Fruit fly (Drosophila melanogaster) whole organism, embryonic: ENCODE data around the gene CG18281.

ENCODE experiments used
- Adf1 ChIP-seq: fragments of 200-800 bp; sonication (Bioruptor generic); IDR thresholded peaks from 2 replicates; pipeline ENCODE4 v1.3.6; 2022; ENCODE audit warnings: missing biosample characterization, missing genetic modification characterization
- CG10654 ChIP-seq: fragments of 200-800 bp; sonication (Bioruptor generic); optimal IDR thresholded peaks from 2 replicates; lab custom pipeline; 2016; ENCODE audit warnings: missing biosample characterization, missing genetic modification characterization
- CG11093 ChIP-seq: fragments of 200-800 bp; sonication (Bioruptor generic); IDR thresholded peaks from 3 replicates; pipeline ENCODE4 v1.3.6; 2022; ENCODE audit warnings: missing biosample characterization, missing genetic modification characterization
- CG12219 ChIP-seq: fragments of 200-800 bp; sonication (Bioruptor generic); optimal IDR thresholded peaks from 3 replicates; lab custom pipeline; 2018; ENCODE audit warnings: missing biosample characterization, mild to moderate bottlenecking, missing genetic modification characterization
- CG13624 ChIP-seq: fragments of 200-800 bp; sonication (Bioruptor generic); optimal IDR thresholded peaks from 2 replicates; lab custom pipeline; 2016; ENCODE audit warnings: missing biosample characterization, missing genetic modification characterization
- CG17568 ChIP-seq: fragments of 200-800 bp; sonication (Bioruptor generic); optimal IDR thresholded peaks from 2 replicates; lab custom pipeline; 2018; ENCODE audit warnings: missing biosample characterization, mild to moderate bottlenecking, missing genetic modification characterization, moderate library complexity
- CG17829 ChIP-seq: fragments of 200-800 bp; optimal IDR thresholded peaks from 2 replicates; lab custom pipeline; 2019; ENCODE audit warnings: missing biosample characterization, mild to moderate bottlenecking, missing genetic modification characterization, moderate library complexity
- CG18476 ChIP-seq: fragments of 200-800 bp; sonication (Bioruptor generic); optimal IDR thresholded peaks from 2 replicates; lab custom pipeline; 2016; ENCODE audit warnings: missing biosample characterization, mild to moderate bottlenecking, missing genetic modification characterization
- CG2712 ChIP-seq: fragments of 200-800 bp; optimal IDR thresholded peaks from 3 replicates; lab custom pipeline; 2019; ENCODE audit warnings: missing biosample characterization, mild to moderate bottlenecking, missing genetic modification characterization, moderate library complexity
- CG2889 ChIP-seq: fragments of 200-800 bp; sonication (Bioruptor generic); IDR thresholded peaks from 3 replicates; pipeline ENCODE4 v1.3.6; 2022; ENCODE audit warnings: missing biosample characterization, missing genetic modification characterization
- CG30431 ChIP-seq: fragments of 200-800 bp; sonication (Bioruptor generic); optimal IDR thresholded peaks from 2 replicates; lab custom pipeline; 2017; ENCODE audit warnings: missing biosample characterization, missing genetic modification characterization
- CG3065 ChIP-seq: fragments of 200-800 bp; sonication (Bioruptor generic); optimal IDR thresholded peaks from 2 replicates; lab custom pipeline; 2016; ENCODE audit warnings: missing biosample characterization, missing genetic modification characterization
- CG31224 ChIP-seq: fragments of 200-800 bp; sonication (Bioruptor generic); IDR thresholded peaks from 2 replicates; pipeline ENCODE4 v1.3.6; 2022; ENCODE audit warnings: missing biosample characterization, missing genetic modification characterization
- CG32767 ChIP-seq: fragments of 200-800 bp; sonication (Bioruptor generic); IDR thresholded peaks from 2 replicates; pipeline ENCODE4 v1.3.6; 2022; ENCODE audit warnings: missing biosample characterization, missing genetic modification characterization
- CG4404 ChIP-seq: fragments of 200-800 bp; sonication (Bioruptor generic); IDR thresholded peaks from 2 replicates; pipeline ENCODE4 v1.3.6; 2022; ENCODE audit warnings: missing biosample characterization, missing genetic modification characterization
- CG7928 ChIP-seq: fragments of 200-800 bp; sonication (Bioruptor generic); optimal IDR thresholded peaks from 2 replicates; lab custom pipeline; 2017; ENCODE audit warnings: missing biosample characterization, mild to moderate bottlenecking, missing genetic modification characterization
- CG8290 ChIP-seq, 3 experiments: fragments of 200-800 bp; sonication (Bioruptor generic); optimal IDR thresholded peaks; 2 replicates each; lab custom pipeline; 2016 to 2019; ENCODE audit warnings: missing biosample characterization in 3 of 3, missing genetic modification characterization in 3 of 3, mild to moderate bottlenecking in 2 of 3, moderate library complexity in 1 of 3
- CG8388 ChIP-seq: fragments of 200-800 bp; sonication (Bioruptor generic); optimal IDR thresholded peaks from 2 replicates; lab custom pipeline; 2019; ENCODE audit warnings: missing biosample characterization, mild to moderate bottlenecking, missing genetic modification characterization, moderate library complexity
- CG9797 ChIP-seq: fragments of 200-800 bp; sonication (Bioruptor generic); optimal IDR thresholded peaks from 3 replicates; lab custom pipeline; 2018; ENCODE audit warnings: missing biosample characterization, mild to moderate bottlenecking, missing genetic modification characterization
- E2f2 ChIP-seq: fragments of 200-800 bp; sonication (Bioruptor generic); IDR thresholded peaks from 2 replicates; pipeline ENCODE4 v1.3.6; 2022; ENCODE audit warnings: missing biosample characterization, missing genetic modification characterization
- ERR ChIP-seq: fragments of 200-800 bp; sonication (Bioruptor generic); optimal IDR thresholded peaks from 2 replicates; lab custom pipeline; 2016; ENCODE audit warnings: missing biosample characterization, missing genetic modification characterization
- GATAe ChIP-seq: fragments of 200-800 bp; sonication (Bioruptor generic); conservative IDR thresholded peaks from 2 replicates; pipeline ENCODE4 v1.3.6; 2022; ENCODE audit warnings: missing biosample characterization, missing genetic modification characterization
- H2.0 ChIP-seq: fragments of 200-800 bp; sonication (Bioruptor generic); IDR thresholded peaks from 2 replicates; pipeline ENCODE4 v1.3.6; 2022; ENCODE audit warnings: missing biosample characterization, missing genetic modification characterization
- HLH4C ChIP-seq: fragments of 200-800 bp; sonication (Bioruptor generic); IDR thresholded peaks from 3 replicates; pipeline ENCODE4 v1.3.6; 2022; ENCODE audit warnings: missing biosample characterization, missing genetic modification characterization; ENCODE audit not compliant: partially characterized antibody
- HLHmδ ChIP-seq: fragments of 200-800 bp; sonication (Bioruptor generic); optimal IDR thresholded peaks from 2 replicates; lab custom pipeline; 2018; ENCODE audit warnings: missing biosample characterization, mild to moderate bottlenecking, missing genetic modification characterization, moderate library complexity
- Hand ChIP-seq: fragments of 200-800 bp; sonication (Bioruptor generic); optimal IDR thresholded peaks from 2 replicates; lab custom pipeline; 2017; ENCODE audit warnings: mild to moderate bottlenecking, missing biosample characterization, missing genetic modification reagents, missing genetic modification characterization
- Lhr ChIP-seq: fragments of 200-800 bp; sonication (Bioruptor generic); optimal IDR thresholded peaks from 3 replicates; lab custom pipeline; 2017; ENCODE audit warnings: mild to moderate bottlenecking, missing biosample characterization, missing genetic modification reagents, missing genetic modification characterization
- Nf-YA ChIP-seq: fragments of 200-800 bp; sonication (Bioruptor generic); IDR thresholded peaks from 2 replicates; pipeline ENCODE4 v1.3.6; 2022; ENCODE audit warnings: missing biosample characterization, missing genetic modification characterization
- Oli ChIP-seq: fragments of 200-800 bp; sonication (Bioruptor generic); optimal IDR thresholded peaks from 2 replicates; lab custom pipeline; 2018; ENCODE audit warnings: missing biosample characterization, mild to moderate bottlenecking, missing genetic modification characterization, moderate library complexity
- Poxn ChIP-seq: fragments of 200-800 bp; sonication (Bioruptor generic); IDR thresholded peaks from 2 replicates; pipeline ENCODE4 v1.3.6; 2022; ENCODE audit warnings: missing biosample characterization, missing genetic modification characterization
- Ravus ChIP-seq: fragments of 200-800 bp; sonication (Bioruptor generic); IDR thresholded peaks from 2 replicates; pipeline ENCODE4 v1.3.6; 2022; ENCODE audit warnings: missing biosample characterization, missing genetic modification characterization
- Sox102F ChIP-seq: fragments of 200-800 bp; sonication (Bioruptor generic); optimal IDR thresholded peaks from 2 replicates; lab custom pipeline; 2018; ENCODE audit warnings: missing biosample characterization, mild to moderate bottlenecking, missing genetic modification characterization, moderate library complexity
- YL-1 ChIP-seq: fragments of 200-800 bp; sonication (Bioruptor generic); optimal IDR thresholded peaks from 3 replicates; lab custom pipeline; 2017; ENCODE audit warnings: missing biosample characterization, mild to moderate bottlenecking, missing genetic modification characterization
- chinmo ChIP-seq: fragments of 200-800 bp; sonication (Bioruptor generic); IDR thresholded peaks from 4 replicates; pipeline ENCODE4 v1.3.6; 2022; ENCODE audit warnings: missing biosample characterization, missing genetic modification characterization; ENCODE audit not compliant: partially characterized antibody
- crc ChIP-seq: fragments of 200-800 bp; sonication (Bioruptor generic); optimal IDR thresholded peaks from 2 replicates; lab custom pipeline; 2016; ENCODE audit warnings: missing biosample characterization, missing genetic modification characterization
- crol ChIP-seq: fragments of 200-800 bp; sonication (Bioruptor generic); IDR thresholded peaks from 2 replicates; pipeline ENCODE4 v1.3.6; 2022; ENCODE audit warnings: missing biosample characterization, missing genetic modification characterization
- dpn ChIP-seq, 2 experiments: fragments of 200-800 bp; sonication (Bioruptor generic); optimal IDR thresholded peaks; 3 replicates each; lab custom pipeline; 2016; ENCODE audit warnings: missing biosample characterization in 2 of 2, missing genetic modification characterization in 2 of 2
- ewg ChIP-seq: fragments of 200-800 bp; sonication (Bioruptor generic); optimal IDR thresholded peaks from 3 replicates; lab custom pipeline; 2017; ENCODE audit warnings: mild to moderate bottlenecking, missing biosample characterization, missing genetic modification reagents, missing genetic modification characterization
- fd64A ChIP-seq: fragments of 200-800 bp; sonication (Bioruptor generic); optimal IDR thresholded peaks from 3 replicates; lab custom pipeline; 2018; ENCODE audit warnings: missing biosample characterization, mild to moderate bottlenecking, missing genetic modification characterization
- gce ChIP-seq: fragments of 200-800 bp; sonication (Bioruptor generic); IDR thresholded peaks from 3 replicates; pipeline ENCODE4 v1.3.6; 2022; ENCODE audit warnings: missing biosample characterization, missing genetic modification characterization
- jumu ChIP-seq: fragments of 200-800 bp; sonication (Bioruptor generic); optimal IDR thresholded peaks from 3 replicates; lab custom pipeline; 2016; ENCODE audit warnings: missing biosample characterization, missing genetic modification characterization
- lov ChIP-seq, 2 experiments: fragments of 200-800 bp in 1 of 2; fragments of >200 bp in 1 of 2; sonication (Bioruptor generic) in 1 of 2; IDR thresholded peaks in 1 of 2; optimal IDR thresholded peaks in 1 of 2; 2 replicates in 1 of 2; 3 replicates in 1 of 2; pipeline versions ENCODE4 v1.3.6 to Lab custom; 2017 to 2022; ENCODE audit warnings: missing biosample characterization in 1 of 2, missing genetic modification characterization in 1 of 2
- nom ChIP-seq: fragments of 200-800 bp; sonication (Bioruptor generic); optimal IDR thresholded peaks from 2 replicates; lab custom pipeline; 2017; ENCODE audit warnings: missing biosample characterization, missing genetic modification characterization, mild to moderate bottlenecking, moderate library complexity, missing genetic modification reagents
- ranshi ChIP-seq: fragments of 200-800 bp; sonication (Bioruptor generic); IDR thresholded peaks from 2 replicates; pipeline ENCODE4 v1.3.6; 2022; ENCODE audit warnings: missing biosample characterization, missing genetic modification characterization
- so ChIP-seq: fragments of 200-800 bp; sonication (Bioruptor generic); IDR thresholded peaks from 3 replicates; pipeline ENCODE4 v1.3.6; 2022; ENCODE audit warnings: missing biosample characterization, missing genetic modification characterization
- trem ChIP-seq: fragments of 200-800 bp; optimal IDR thresholded peaks from 3 replicates; lab custom pipeline; 2019; ENCODE audit warnings: missing biosample characterization, mild to moderate bottlenecking, missing genetic modification characterization, moderate library complexity
- usp ChIP-seq: fragments of >200 bp; optimal IDR thresholded peaks from 2 replicates; lab custom pipeline; 2017; ENCODE audit warnings: missing biosample characterization, missing genetic modification characterization
- vvl ChIP-seq: fragments of 200-800 bp; sonication (Bioruptor generic); IDR thresholded peaks from 2 replicates; pipeline ENCODE4 v1.3.6; 2022; ENCODE audit warnings: missing biosample characterization, missing genetic modification characterization

CG18281 gene

dm6 chr3L:20452813-20453682, 46.6 kb upstream of the CG18281 start, which contains the start of gene CG5199 (continued):
- TF ChIP-seq vvl (GFP tag; lab: Robert Waterston, UW) (peak; percentile 65), crol (GFP tag; lab: Robert Waterston, UW) (no peak; the same call in 1 of the 2 replicates), CG4404 (GFP tag; lab: Robert Waterston, UW) (peak; percentile 69; the same call in 1 of the 2 replicates), Oli (tag; lab: Kevin White, UChicago) (peak; percentile 56), ERR (GFP tag; lab: Kevin White, UChicago) (no peak), CG10654 (peak; percentile 73), CG12219 (GFP tag; lab: Kevin White, UChicago) (no peak), CG2889 (GFP tag; lab: Robert Waterston, UW) (no peak; the same call in 2 of the 3 replicates), CG9797 (GFP tag; lab: Kevin White, UChicago) (peak; percentile 35), ranshi (GFP tag; lab: Robert Waterston, UW) (peak; percentile 56; the same call in 1 of the 2 replicates), CG17568 (GFP tag; lab: Kevin White, UChicago) (no peak), usp (GFP tag; lab: Kevin White, UChicago) (no peak), CG8388 (peak; percentile 74), chinmo (GFP tag; lab: Robert Waterston, UW) (no peak), so (GFP tag; lab: Robert Waterston, UW) (no peak), H2.0 (peak; percentile 46; the same call in 1 of the 2 replicates), Nf-YA (GFP tag; lab: Robert Waterston, UW) (no peak), E2f2 (GFP tag; lab: Robert Waterston, UW) (peak; percentile 62), nom (GFP tag; lab: Kevin White, UChicago) (no peak), crc (GFP tag; lab: Kevin White, UChicago) (no peak), CG7928 (no peak), CG31224 (GFP tag; lab: Robert Waterston, UW) (peak; percentile 42; the same call in 1 of the 2 replicates), YL-1 (GFP tag; lab: Kevin White, UChicago) (peak; percentile 41), fd64A (GFP tag; lab: Kevin White, UChicago) (no peak), ewg (GFP tag; lab: Kevin White, UChicago) (peak; percentile 29), Ravus (GFP tag; lab: Robert Waterston, UW) (peak; percentile 5; the same call in 1 of the 2 replicates), CG30431 (peak; percentile 42), jumu (GFP tag; lab: Kevin White, UChicago) (no peak), gce (GFP tag; lab: Robert Waterston, UW) (no peak), CG18476 (GFP tag; lab: Kevin White, UChicago) (peak; percentile 19), CG3065 (GFP tag; lab: Kevin White, UChicago) (no peak), CG8290 (GFP tag; optimal IDR thresholded peaks at IDR 0.05; lab: Kevin White, UChicago) (peak; percentile 30), CG8290 (tag; optimal IDR thresholded peaks at IDR 0.05; lab: Kevin White, UChicago) (no peak), lov (optimal IDR thresholded peaks at IDR 0.05; lab: Kevin White, UChicago) (no peak), lov (GFP tag; IDR thresholded peaks at IDR 0.05; lab: Robert Waterston, UW) (no peak), HLHmδ (no peak), dpn (GFP tag; optimal IDR thresholded peaks at IDR 0.05; lab: Kevin White, UChicago) (peak; percentile 12 to 53), Adf1 (GFP tag; lab: Robert Waterston, UW) (no peak), GATAe (no peak), Hand (no peak), Lhr (GFP tag; lab: Kevin White, UChicago) (no peak), trem (tag; lab: Kevin White, UChicago) (peak; percentile 93), Poxn (no peak), Sox102F (GFP tag; lab: Kevin White, UChicago) (peak; percentile 61), CG11093 (peak; percentile 63; the same call in 2 of the 3 replicates), CG13624 (GFP tag; lab: Kevin White, UChicago) (no peak), HLH4C (GFP tag; lab: Robert Waterston, UW) (peak; percentile 61; the same call in 1 of the 3 replicates), CG17829 (tag; lab: Kevin White, UChicago) (peak; percentile 89), CG32767 (peak; percentile 49; the same call in 1 of the 2 replicates), CG2712 (peak; percentile 85)
